Worm (Caenorhabditis elegans) whole organism, L1 larva: Measurements from ENCODE around the gene K07F5.7.

Experiments
- blmp-1 ChIP-seq: fragments of 150-350 bp; optimal IDR thresholded peaks from 2 replicates; lab custom pipeline; 2014; ENCODE audit warnings: missing biosample characterization, missing genetic modification characterization
- ceh-82 ChIP-seq, 3 experiments: fragments of 150-350 bp in 1 of 3; sonication (generic microtip) in 2 of 3; optimal IDR thresholded peaks; 2 replicates each; lab custom pipeline; 2014 to 2017; ENCODE audit warnings: missing biosample characterization in 3 of 3, missing genetic modification characterization in 3 of 3
- grh-1 ChIP-seq: fragments of 200-800 bp; sonication (Bioruptor generic); IDR thresholded peaks from 2 replicates; pipeline ENCODE4 v1.3.6; 2022; ENCODE audit warnings: missing genetic modification reagents, missing genetic modification characterization, missing compliant biosample characterization
- lin-13 ChIP-seq: fragments of 150-350 bp; optimal IDR thresholded peaks from 2 replicates; lab custom pipeline; 2014; ENCODE audit warnings: missing biosample characterization, missing genetic modification reagents, missing genetic modification characterization
- lin-35 ChIP-seq, 2 experiments: fragments of 150-350 bp; optimal IDR thresholded peaks; 2 replicates each; lab custom pipeline; 2014; ENCODE audit warnings: missing biosample characterization in 2 of 2, missing genetic modification characterization in 2 of 2, missing genetic modification reagents in 2 of 2
- mdl-1 ChIP-seq, 2 experiments: fragments of 150-350 bp; optimal IDR thresholded peaks; 2 replicates each; lab custom pipeline; 2014 to 2017; ENCODE audit warnings: missing biosample characterization in 2 of 2, missing genetic modification characterization in 2 of 2, inconsistent platforms in 1 of 2
- nhr-12 ChIP-seq: sonication (generic microtip); optimal IDR thresholded peaks from 2 replicates; lab custom pipeline; 2017; ENCODE audit warnings: missing biosample characterization, missing genetic modification characterization
- sup-37 ChIP-seq: fragments of 200-800 bp; sonication (Bioruptor generic); optimal IDR thresholded peaks from 2 replicates; lab custom pipeline; 2018; ENCODE audit warnings: mild to moderate bottlenecking, missing genetic modification characterization, missing compliant biosample characterization
- vab-15 ChIP-seq: sonication (generic microtip); optimal IDR thresholded peaks from 2 replicates; lab custom pipeline; 2017; ENCODE audit warnings: missing genotype, mild to moderate bottlenecking, missing genetic modification characterization, missing compliant biosample characterization
- ztf-11 ChIP-seq, 2 experiments: sonication (generic microtip); optimal IDR thresholded peaks; 2 replicates each; lab custom pipeline; 2016 to 2017; ENCODE audit warnings: missing genetic modification characterization in 2 of 2, missing biosample characterization in 1 of 2, missing compliant biosample characterization in 1 of 2

DNA sequence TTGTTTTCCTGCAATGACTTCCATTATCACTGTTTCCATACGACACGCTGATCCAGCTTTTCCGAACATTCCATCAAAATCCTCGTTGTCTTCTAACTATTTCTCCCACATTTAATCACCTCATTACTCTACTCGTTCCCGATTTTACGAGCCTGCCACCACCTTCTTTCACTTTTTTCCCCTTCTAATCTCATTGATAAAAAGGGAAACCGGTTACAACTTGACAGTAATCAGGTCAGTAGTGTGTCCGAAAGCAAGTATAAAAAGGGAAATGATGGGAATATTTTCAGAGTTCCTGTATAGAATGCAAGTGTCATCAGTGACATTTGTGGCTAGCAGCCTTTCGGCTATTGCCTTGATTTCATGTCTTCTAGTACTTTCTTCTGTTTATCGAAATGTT lies 26.4 kb downstream of the K07F5.7 start, which contains the start of gene col-123:
- TF ChIP-seq ztf-11 (tag; optimal IDR thresholded peaks at IDR 0.05; lab: Kevin White, UChicago), result no peak
- peak; percentile 53 for TF ChIP-seq blmp-1 (tag; lab: Kevin White, UChicago)
- no peak for TF ChIP-seq ceh-82 (tag; optimal IDR thresholded peaks at IDR 0.05; lab: Kevin White, UChicago)
- TF ChIP-seq nhr-12 (tag; lab: Kevin White, UChicago), result no peak
- no peak for TF ChIP-seq sup-37 (GFP tag; lab: Kevin White, UChicago)
- no peak for TF ChIP-seq lin-35 (GFP tag; optimal IDR thresholded peaks at IDR 0.05; lab: Kevin White, UChicago)
- no peak for TF ChIP-seq vab-15 (tag; lab: Kevin White, UChicago)
- no peak for TF ChIP-seq lin-13 (GFP tag; lab: Kevin White, UChicago)
- no peak for TF ChIP-seq grh-1 (GFP tag; lab: Robert Waterston, UW)
- TF ChIP-seq mdl-1 (tag; optimal IDR thresholded peaks at IDR 0.05; lab: Kevin White, UChicago), result no peak
